Fruit fly (Drosophila melanogaster): ENCODE measurements around the gene CG4928.

The CG4928 gene

dm6 chrX:16907009-16907408 lies 6.0 kb upstream of the CG4928 start:
- TF ChIP-seq noc (tag; optimal IDR thresholded peaks at IDR 0.05): no peak

dm6 chrX:16907675-16908074 lies 5.3 kb upstream of the CG4928 start:
- no peak for TF ChIP-seq noc (tag; optimal IDR thresholded peaks at IDR 0.05)

dm6 chrX:16909297-16909696 lies 3.7 kb upstream of the CG4928 start:
- TF ChIP-seq noc (tag; optimal IDR thresholded peaks at IDR 0.05): no peak

dm6 chrX:16909886-16910285 lies 3.1 kb upstream of the CG4928 start:
- TF ChIP-seq noc (tag; optimal IDR thresholded peaks at IDR 0.05): peak; percentile 18

- TF ChIP-seq noc (tag; optimal IDR thresholded peaks at IDR 0.05): no peak
Measured at dm6 chrX:16911962-16912361, 1.0 kb upstream of the CG4928 start.

dm6 chrX:16917462-16917861 lies 4.5 kb downstream of the CG4928 start:
- no peak for TF ChIP-seq noc (tag; optimal IDR thresholded peaks at IDR 0.05)

- peak; percentile 68 for TF ChIP-seq noc (tag; optimal IDR thresholded peaks at IDR 0.05)
Measured at dm6 chrX:16918767-16919336, 5.9 kb downstream of the CG4928 start.

dm6 chrX:16920682-16921286 lies 7.8 kb downstream of the CG4928 start:
- TF ChIP-seq noc (tag; optimal IDR thresholded peaks at IDR 0.05): peak; percentile 77

- TF ChIP-seq noc (tag; optimal IDR thresholded peaks at IDR 0.05): no peak
Measured at dm6 chrX:16922626-16923025, 9.6 kb downstream of the CG4928 start.

dm6 chrX:16923503-16923902 lies 10.5 kb downstream of the CG4928 start:
- no peak for TF ChIP-seq noc (tag; optimal IDR thresholded peaks at IDR 0.05)

- TF ChIP-seq noc (tag; optimal IDR thresholded peaks at IDR 0.05): peak; percentile 61
Measured at dm6 chrX:16924069-16924721, 11.2 kb downstream of the CG4928 start.

- TF ChIP-seq noc (tag; optimal IDR thresholded peaks at IDR 0.05): no peak
Measured at dm6 chrX:16926726-16927125, 13.7 kb downstream of the CG4928 start.

dm6 chrX:16930465-16931286 lies 17.7 kb downstream of the CG4928 start:
- peak; percentile 36 for TF ChIP-seq noc (tag; optimal IDR thresholded peaks at IDR 0.05)

- TF ChIP-seq noc (tag; optimal IDR thresholded peaks at IDR 0.05): no peak
Measured at dm6 chrX:16931994-16932819, 19.2 kb downstream of the CG4928 start.

dm6 chrX:16932820-16933386 lies 19.9 kb downstream of the CG4928 start:
- TF ChIP-seq noc (tag; optimal IDR thresholded peaks at IDR 0.05): no peak

Measured in whole organism, larva.